Fruit fly (Drosophila melanogaster) Kc167 (cell line): ENCODE results near the gene CCKLR-17D1.

Experiments used
- Myc ChIP-seq: fragments of >200 bp; optimal IDR thresholded peaks from 2 replicates; lab custom pipeline; 2017; ENCODE audit warnings: missing external identifiers
- Sin3A ChIP-seq: fragments of >200 bp; optimal IDR thresholded peaks from 2 replicates; lab custom pipeline; 2018; ENCODE audit warnings: missing external identifiers
- h ChIP-seq: fragments of >200 bp; optimal IDR thresholded peaks from 3 replicates; lab custom pipeline; 2018; ENCODE audit warnings: missing external identifiers
- insv ChIP-seq: fragments of >200 bp; optimal IDR thresholded peaks from 3 replicates; lab custom pipeline; 2018; ENCODE audit warnings: missing external identifiers
- psq ChIP-seq: fragments of >200 bp; optimal IDR thresholded peaks from 2 replicates; lab custom pipeline; 2017; ENCODE audit warnings: missing external identifiers
- ttk ChIP-seq: sonication (Bioruptor generic); optimal IDR thresholded peaks from 2 replicates; lab custom pipeline; 2017; ENCODE audit warnings: missing external identifiers

DNA sequence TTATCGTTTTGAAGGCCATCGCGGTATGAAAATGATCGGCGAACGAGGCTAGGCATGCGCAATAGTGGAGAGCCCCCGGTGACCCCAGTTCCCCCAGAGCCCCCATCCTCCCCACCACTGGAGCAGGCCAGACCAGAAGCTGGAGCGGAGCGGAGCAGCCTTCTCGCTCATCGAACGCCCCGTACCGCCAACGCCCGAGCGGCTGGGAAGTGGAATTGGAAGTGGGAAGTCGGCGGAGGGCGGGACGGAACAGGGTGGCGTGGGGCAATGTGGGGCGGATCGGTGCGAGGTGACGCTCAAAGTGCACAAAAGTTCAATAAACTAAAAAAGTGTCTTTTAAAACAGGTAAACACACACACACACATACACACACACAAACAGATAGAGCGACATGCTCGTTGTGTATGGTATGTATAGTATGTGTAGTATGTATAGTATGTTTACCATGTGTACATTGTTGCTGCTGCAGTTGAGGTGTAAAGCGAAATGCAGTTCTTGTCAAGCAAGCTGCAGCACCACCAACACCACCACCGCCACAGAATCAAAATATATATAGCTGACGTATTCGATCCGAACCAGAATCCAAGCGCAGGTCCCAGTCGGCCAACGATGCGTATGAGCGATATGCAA lies 54.7 kb downstream of the CCKLR-17D1 start:
- no peak for TF ChIP-seq h (lab: Kevin White, UChicago)
- TF ChIP-seq psq (lab: Kevin White, UChicago): no peak
- no peak for TF ChIP-seq Myc (lab: Kevin White, UChicago)
- TF ChIP-seq Sin3A (lab: Kevin White, UChicago): no peak
- no peak for TF ChIP-seq ttk
- TF ChIP-seq insv: no peak
